Worm (Caenorhabditis elegans) whole organism, L2 larva: ENCODE measurements around the gene pacs-1.

Source experiments
- C34F6.9 ChIP-seq: fragments of 150-350 bp; optimal IDR thresholded peaks from 2 replicates; lab custom pipeline; 2014; ENCODE audit warnings: missing biosample characterization, missing genetic modification characterization
- F13H6.1 ChIP-seq: sonication (generic microtip); optimal IDR thresholded peaks from 2 replicates; lab custom pipeline; 2016; ENCODE audit warnings: missing genetic modification characterization, missing compliant biosample characterization
- R02D3.7 ChIP-seq: fragments of 150-350 bp; optimal IDR thresholded peaks from 2 replicates; lab custom pipeline; 2014; ENCODE audit warnings: missing biosample characterization, missing genetic modification characterization
- Y55F3AM.14 ChIP-seq: fragments of 200-800 bp; sonication (Bioruptor generic); optimal IDR thresholded peaks from 2 replicates; lab custom pipeline; 2018; ENCODE audit warnings: mild to moderate bottlenecking, missing genetic modification characterization, missing compliant biosample characterization
- ZK546.5 ChIP-seq: sonication (generic microtip); optimal IDR thresholded peaks from 2 replicates; lab custom pipeline; 2017; ENCODE audit warnings: missing biosample characterization, missing genetic modification characterization
- alr-1 ChIP-seq: fragments of 150-350 bp; optimal IDR thresholded peaks from 2 replicates; lab custom pipeline; 2014; ENCODE audit warnings: missing biosample characterization, missing genetic modification characterization
- aly-2 ChIP-seq: fragments of 150-350 bp; optimal IDR thresholded peaks from 2 replicates; lab custom pipeline; 2014; ENCODE audit warnings: missing biosample characterization, missing genetic modification characterization
- ama-1 ChIP-seq: fragments of 150-350 bp; optimal IDR thresholded peaks from 2 replicates; lab custom pipeline; 2018; ENCODE audit warnings: inconsistent platforms
- blmp-1 ChIP-seq: sonication (generic microtip); optimal IDR thresholded peaks from 2 replicates; lab custom pipeline; 2017; ENCODE audit warnings: missing genetic modification characterization, mild to moderate bottlenecking, missing compliant biosample characterization, antibody characterized with exemption, moderate library complexity; ENCODE audit not compliant: insufficient read depth
- ceh-16 ChIP-seq: fragments of 150-350 bp; optimal IDR thresholded peaks from 2 replicates; lab custom pipeline; 2014; ENCODE audit warnings: missing biosample characterization, missing genetic modification characterization
- ceh-82 ChIP-seq: fragments of 150-350 bp; optimal IDR thresholded peaks from 2 replicates; lab custom pipeline; 2014; ENCODE audit warnings: missing biosample characterization, missing genetic modification characterization
- crh-2 ChIP-seq: sonication (generic microtip); optimal IDR thresholded peaks from 2 replicates; lab custom pipeline; 2017; ENCODE audit warnings: missing biosample characterization, missing genetic modification characterization
- dmd-4 ChIP-seq: sonication (generic microtip); optimal IDR thresholded peaks from 2 replicates; lab custom pipeline; 2017; ENCODE audit warnings: missing biosample characterization, missing genetic modification characterization
- egl-27 ChIP-seq: sonication (generic microtip); optimal IDR thresholded peaks from 3 replicates; lab custom pipeline; 2017; ENCODE audit warnings: missing biosample characterization, missing genetic modification reagents, missing genetic modification characterization
- elt-1 ChIP-seq: fragments of 150-350 bp; optimal IDR thresholded peaks from 2 replicates; lab custom pipeline; 2014; ENCODE audit warnings: missing biosample characterization, missing genetic modification characterization
- elt-3 ChIP-seq: sonication (generic microtip); optimal IDR thresholded peaks from 2 replicates; lab custom pipeline; 2017; ENCODE audit warnings: missing biosample characterization, missing genetic modification characterization
- fos-1 ChIP-seq: fragments of 150-350 bp; optimal IDR thresholded peaks from 2 replicates; lab custom pipeline; 2014; ENCODE audit warnings: missing biosample characterization, missing genetic modification characterization
- gmeb-1 ChIP-seq: fragments of 150-350 bp; optimal IDR thresholded peaks from 2 replicates; lab custom pipeline; 2014; ENCODE audit warnings: missing biosample characterization, missing genetic modification characterization
- lin-11 ChIP-seq: fragments of 150-350 bp; sonication (generic microtip); optimal IDR thresholded peaks from 2 replicates; lab custom pipeline; 2014; ENCODE audit warnings: missing biosample characterization, missing genetic modification characterization, inconsistent platforms, mixed read lengths
- lin-13 ChIP-seq: fragments of 150-350 bp; optimal IDR thresholded peaks from 2 replicates; lab custom pipeline; 2014; ENCODE audit warnings: missing biosample characterization, missing genetic modification reagents, missing genetic modification characterization
- lin-39 ChIP-seq: fragments of 150-350 bp; optimal IDR thresholded peaks from 2 replicates; lab custom pipeline; 2014; ENCODE audit warnings: missing biosample characterization, missing genetic modification reagents, missing genetic modification characterization
- lsy-2 ChIP-seq, 2 experiments: fragments of 150-350 bp in 1 of 2; sonication (generic microtip) in 1 of 2; optimal IDR thresholded peaks; 2 replicates each; lab custom pipeline; 2014 to 2017; ENCODE audit warnings: missing biosample characterization in 2 of 2, missing genetic modification characterization in 2 of 2
- mab-5 ChIP-seq: fragments of 150-350 bp; optimal IDR thresholded peaks from 2 replicates; lab custom pipeline; 2014; ENCODE audit warnings: missing biosample characterization, missing genetic modification characterization
- mbf-1 ChIP-seq: sonication (generic microtip); optimal IDR thresholded peaks from 2 replicates; lab custom pipeline; 2017; ENCODE audit warnings: missing biosample characterization, missing genetic modification characterization
- mdl-1 ChIP-seq, 2 experiments: fragments of 150-350 bp in 1 of 2; sonication (generic microtip) in 1 of 2; optimal IDR thresholded peaks; 2 replicates each; lab custom pipeline; 2017; ENCODE audit warnings: missing biosample characterization in 2 of 2, missing genetic modification characterization in 2 of 2
- nhr-10 ChIP-seq: sonication (generic microtip); optimal IDR thresholded peaks from 2 replicates; lab custom pipeline; 2017; ENCODE audit warnings: missing biosample characterization, missing genetic modification characterization
- nhr-11 ChIP-seq: fragments of 150-350 bp; optimal IDR thresholded peaks from 2 replicates; lab custom pipeline; 2014; ENCODE audit warnings: missing biosample characterization, missing genetic modification characterization
- nhr-12 ChIP-seq: fragments of 150-350 bp; optimal IDR thresholded peaks from 2 replicates; lab custom pipeline; 2014; ENCODE audit warnings: missing biosample characterization, missing genetic modification characterization
- nhr-129 ChIP-seq: fragments of 150-350 bp; optimal IDR thresholded peaks from 2 replicates; lab custom pipeline; 2014; ENCODE audit warnings: missing biosample characterization, missing genetic modification characterization
- nhr-21 ChIP-seq: fragments of 150-350 bp; optimal IDR thresholded peaks from 2 replicates; lab custom pipeline; 2014; ENCODE audit warnings: missing biosample characterization, missing genetic modification characterization
- nhr-23 ChIP-seq: fragments of 150-350 bp; optimal IDR thresholded peaks from 2 replicates; lab custom pipeline; 2014; ENCODE audit warnings: missing biosample characterization, missing genetic modification reagents, missing genetic modification characterization
- nhr-237 ChIP-seq: fragments of 150-350 bp; optimal IDR thresholded peaks from 2 replicates; lab custom pipeline; 2014; ENCODE audit warnings: missing biosample characterization, missing genetic modification characterization
- nhr-25 ChIP-seq: fragments of 150-350 bp; sonication (generic microtip); optimal IDR thresholded peaks from 3 replicates; lab custom pipeline; 2014; ENCODE audit warnings: missing biosample characterization, missing genetic modification characterization
- nhr-6 ChIP-seq: fragments of 150-350 bp; optimal IDR thresholded peaks from 2 replicates; lab custom pipeline; 2014; ENCODE audit warnings: missing biosample characterization, missing genetic modification characterization
- nhr-77 ChIP-seq: fragments of 150-350 bp; optimal IDR thresholded peaks from 2 replicates; lab custom pipeline; 2014; ENCODE audit warnings: missing biosample characterization, missing genetic modification characterization
- peb-1 ChIP-seq: fragments of 150-350 bp; optimal IDR thresholded peaks from 2 replicates; lab custom pipeline; 2014; ENCODE audit warnings: missing biosample characterization, missing genetic modification characterization
- sem-4 ChIP-seq: fragments of 150-350 bp; optimal IDR thresholded peaks from 2 replicates; lab custom pipeline; 2014; ENCODE audit warnings: missing biosample characterization, missing genetic modification reagents, missing genetic modification characterization
- skn-1 ChIP-seq: sonication (generic microtip); optimal IDR thresholded peaks from 2 replicates; lab custom pipeline; 2017; ENCODE audit warnings: missing biosample characterization, missing genetic modification characterization
- sma-3 ChIP-seq: sonication (generic microtip); optimal IDR thresholded peaks from 2 replicates; lab custom pipeline; 2016; ENCODE audit warnings: missing genetic modification reagents, missing genetic modification characterization, missing compliant biosample characterization
- sma-9 ChIP-seq, 2 experiments: fragments of 150-350 bp in 1 of 2; sonication (generic microtip) in 1 of 2; optimal IDR thresholded peaks; 2 replicates each; lab custom pipeline; 2014 to 2016; ENCODE audit warnings: missing genetic modification characterization in 2 of 2, mild to moderate bottlenecking in 1 of 2, missing biosample characterization in 1 of 2, missing compliant biosample characterization in 1 of 2, missing genetic modification reagents in 1 of 2, moderate library complexity in 1 of 2
- snpc-4 ChIP-seq: fragments of 150-350 bp; optimal IDR thresholded peaks from 2 replicates; lab custom pipeline; 2014; ENCODE audit warnings: missing biosample characterization, missing genetic modification characterization
- unc-39 ChIP-seq: fragments of 150-350 bp; optimal IDR thresholded peaks from 2 replicates; lab custom pipeline; 2014; ENCODE audit warnings: missing biosample characterization, missing genetic modification characterization
- unc-55 ChIP-seq: fragments of 150-350 bp; sonication (generic microtip); optimal IDR thresholded peaks from 3 replicates; lab custom pipeline; 2014; ENCODE audit warnings: missing biosample characterization, missing genetic modification reagents, missing genetic modification characterization
- unc-62 ChIP-seq: fragments of 150-350 bp; optimal IDR thresholded peaks from 2 replicates; lab custom pipeline; 2014; ENCODE audit warnings: missing biosample characterization, missing genetic modification reagents, missing genetic modification characterization
- zag-1 ChIP-seq: fragments of 150-350 bp; optimal IDR thresholded peaks from 2 replicates; lab custom pipeline; 2014; ENCODE audit warnings: missing biosample characterization, missing genetic modification characterization
- ztf-1 ChIP-seq: fragments of 200-800 bp; sonication (Bioruptor generic); conservative IDR thresholded peaks from 2 replicates; pipeline ENCODE4 v1.3.6; 2022; ENCODE audit warnings: missing genetic modification characterization, missing compliant biosample characterization
- ztf-11 ChIP-seq: sonication (generic microtip); optimal IDR thresholded peaks from 2 replicates; lab custom pipeline; 2017; ENCODE audit warnings: missing biosample characterization, missing genetic modification characterization
- ztf-4 ChIP-seq: fragments of 150-350 bp; optimal IDR thresholded peaks from 2 replicates; lab custom pipeline; 2014; ENCODE audit warnings: missing biosample characterization, missing genetic modification characterization

pacs-1 gene

DNA sequence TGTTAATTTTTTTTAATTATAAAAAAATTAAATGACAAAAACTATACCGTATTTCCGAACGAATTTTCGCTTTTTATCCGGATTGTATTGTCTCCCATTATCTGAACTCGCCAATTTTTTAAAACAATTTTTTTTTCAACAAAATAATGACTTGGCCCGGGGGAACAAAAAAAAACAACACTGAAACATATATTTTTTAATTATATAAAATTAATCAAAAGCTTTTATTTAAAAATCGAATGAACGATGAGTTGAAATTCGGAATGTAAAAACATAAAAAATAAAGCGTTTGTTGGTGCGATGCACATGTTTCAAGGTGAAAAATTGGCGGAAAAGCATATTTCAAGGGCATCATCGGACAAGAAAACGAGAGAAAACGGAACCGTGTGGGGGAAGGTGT lies 3.5 kb downstream of the pacs-1 start, which contains the start of gene mdt-27:
Gene mdt-27 (minus strand): TSS at position 101 of the 400 bp plus-strand sequence.
- no peak for TF ChIP-seq nhr-237 (tag; lab: Kevin White, UChicago)
- no peak for TF ChIP-seq nhr-129
- TF ChIP-seq nhr-21 (tag; lab: Kevin White, UChicago): no peak
- TF ChIP-seq C34F6.9 (tag; lab: Kevin White, UChicago): no peak
- no peak for TF ChIP-seq blmp-1 (tag; lab: Kevin White, UChicago)
- TF ChIP-seq lin-13 (GFP tag; lab: Kevin White, UChicago): no peak
- TF ChIP-seq zag-1 (tag; lab: Kevin White, UChicago): no peak
- no peak for TF ChIP-seq nhr-77 (tag; lab: Kevin White, UChicago)
- no peak for TF ChIP-seq lsy-2 (tag; optimal IDR thresholded peaks at IDR 0.05; lab: Kevin White, UChicago)
- no peak for TF ChIP-seq nhr-10 (tag; lab: Kevin White, UChicago)
- no peak for TF ChIP-seq lin-39 (tag; lab: Kevin White, UChicago)
- TF ChIP-seq nhr-12 (tag; lab: Kevin White, UChicago): no peak
- no peak for TF ChIP-seq sma-3
- TF ChIP-seq skn-1 (tag; lab: Kevin White, UChicago): no peak
- no peak for TF ChIP-seq ceh-82 (tag; lab: Kevin White, UChicago)
- no peak for TF ChIP-seq elt-1

DNA sequence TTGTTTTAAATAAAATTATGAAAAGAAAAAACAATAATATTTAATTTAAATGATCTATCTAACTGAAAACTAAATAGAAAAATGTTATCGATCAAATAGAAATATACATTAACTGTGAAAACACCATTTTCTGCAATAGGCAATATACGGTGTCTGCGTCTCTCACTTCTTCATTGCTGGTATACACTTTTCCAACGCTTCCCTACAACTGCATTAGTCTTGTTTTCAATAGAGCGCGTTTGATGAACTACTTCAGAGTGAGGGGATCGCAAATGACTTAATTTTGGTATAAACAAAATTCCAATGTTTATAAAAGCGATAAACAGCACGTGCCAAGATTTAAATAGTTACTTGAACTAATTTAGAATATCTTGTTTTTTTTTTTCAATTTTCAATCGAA lies 4.6 kb downstream of the pacs-1 start:
- TF ChIP-seq ZK546.5 (tag; lab: Kevin White, UChicago) (no peak), fos-1 (peak; percentile 92), lin-39 (tag; lab: Kevin White, UChicago) (no peak), crh-2 (tag; lab: Kevin White, UChicago) (peak; percentile 77), nhr-12 (tag; lab: Kevin White, UChicago) (no peak), nhr-77 (tag; lab: Kevin White, UChicago) (no peak), aly-2 (tag; lab: Kevin White, UChicago) (no peak), snpc-4 (tag; lab: Kevin White, UChicago) (peak; percentile 18), elt-1 (no peak), mab-5 (no peak), ceh-16 (tag; lab: Kevin White, UChicago) (no peak), nhr-11 (tag; lab: Kevin White, UChicago) (no peak), nhr-237 (tag; lab: Kevin White, UChicago) (no peak), mbf-1 (tag; lab: Kevin White, UChicago) (no peak), ama-1 (lab: Kevin White, UChicago) (no peak), nhr-10 (tag; lab: Kevin White, UChicago) (no peak), unc-62 (no peak), lsy-2 (tag; optimal IDR thresholded peaks at IDR 0.05; lab: Kevin White, UChicago) (peak in 1 of 2 experiments; percentile 82), nhr-23 (no peak), alr-1 (tag; lab: Kevin White, UChicago) (no peak), unc-39 (no peak), unc-55 (peak; percentile 91), egl-27 (tag; lab: Kevin White, UChicago) (no peak), nhr-6 (tag; lab: Kevin White, UChicago) (peak; percentile 29), sma-9 (GFP tag; optimal IDR thresholded peaks at IDR 0.05; lab: Kevin White, UChicago) (peak; percentile 51), sma-9 (tag; optimal IDR thresholded peaks at IDR 0.05; lab: Kevin White, UChicago) (no peak), nhr-129 (peak; percentile 80), sem-4 (no peak), gmeb-1 (tag; lab: Kevin White, UChicago) (peak; percentile 47), zag-1 (tag; lab: Kevin White, UChicago) (no peak), nhr-21 (tag; lab: Kevin White, UChicago) (peak; percentile 30), mdl-1 (tag; optimal IDR thresholded peaks at IDR 0.05; lab: Kevin White, UChicago) (peak in 1 of 2 experiments; percentile 27), Y55F3AM.14 (GFP tag; lab: Kevin White, UChicago) (no peak), ztf-11 (no peak), C34F6.9 (tag; lab: Kevin White, UChicago) (peak; percentile 89), ztf-4 (tag; lab: Kevin White, UChicago) (no peak), nhr-25 (tag; lab: Kevin White, UChicago) (no peak), ceh-82 (tag; lab: Kevin White, UChicago) (no peak), peb-1 (tag; lab: Kevin White, UChicago) (no peak), ztf-1 (GFP tag; lab: Robert Waterston, UW) (no peak), R02D3.7 (tag; lab: Kevin White, UChicago) (no peak), F13H6.1 (tag; lab: Kevin White, UChicago) (peak; percentile 21), lin-11 (tag; lab: Kevin White, UChicago) (no peak), blmp-1 (tag; lab: Kevin White, UChicago) (no peak), sma-3 (peak; percentile 16), dmd-4 (no peak), elt-3 (tag; lab: Kevin White, UChicago) (no peak), skn-1 (tag; lab: Kevin White, UChicago) (no peak), lin-13 (GFP tag; lab: Kevin White, UChicago) (peak; percentile 55)
